Fruit fly (Drosophila melanogaster): ENCODE results near the gene CG7290.

CG7290 gene

dm6 chr3L:20220918-20221317, 15.1 kb upstream of the CG7290 start:
- TF ChIP-seq CG12155 (GFP tag; optimal IDR thresholded peaks at IDR 0.05) (peak; percentile 67), Dp (GFP tag; optimal IDR thresholded peaks at IDR 0.05) (peak; percentile 41), Myb (GFP tag; optimal IDR thresholded peaks at IDR 0.05) (peak; percentile 84), Scr (GFP tag; IDR thresholded peaks at IDR 0.05; ENCODE audit: partially characterized antibody) (no peak), CG8281 (tag; optimal IDR thresholded peaks at IDR 0.05) (no peak), CG16863 (GFP tag; optimal IDR thresholded peaks at IDR 0.05) (peak; percentile 55), E2f2 (GFP tag; IDR thresholded peaks at IDR 0.05) (peak; percentile 44), stwl (tag; optimal IDR thresholded peaks at IDR 0.05) (peak; percentile 6), BEAF-32 (GFP tag; optimal IDR thresholded peaks at IDR 0.05) (peak; percentile 30)

- no peak for TF ChIP-seq CG18764 (GFP tag; optimal IDR thresholded peaks at IDR 0.05)
- TF ChIP-seq CG13123 (GFP tag; optimal IDR thresholded peaks at IDR 0.05): no peak
- TF ChIP-seq sd (tag; optimal IDR thresholded peaks at IDR 0.05): peak; percentile 70
- peak; percentile 98 for TF ChIP-seq exex (tag; optimal IDR thresholded peaks at IDR 0.05)
Measured at dm6 chr3L:20220374-20220773, 14.5 kb upstream of the CG7290 start, which contains the start of gene CG6933. Gene CG6933, minus strand, starts transcription at chr3L:20220420.

DNA sequence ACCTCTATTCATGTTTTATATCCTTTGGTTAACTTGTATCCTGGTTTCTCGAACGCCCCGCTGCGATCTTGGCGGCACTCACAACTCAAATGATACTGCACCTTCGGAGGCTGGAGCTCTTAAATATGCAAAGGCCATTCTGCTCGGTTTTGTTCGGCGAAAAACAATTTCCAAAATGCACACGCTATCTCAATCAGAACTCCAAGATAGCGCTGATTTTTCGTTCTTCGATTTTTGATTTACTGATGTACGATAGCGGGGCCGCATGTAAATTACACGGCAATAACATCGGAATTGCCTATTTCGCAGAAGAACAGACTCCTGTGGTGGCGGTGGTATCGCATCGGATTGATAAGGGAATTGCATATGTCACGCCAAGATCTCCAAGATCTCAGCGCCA, 6.2 kb upstream of the CG7290 start, which contains the start of gene CG7017:
CG7017 (minus strand) TSS at position 101 of the 400 bp plus-strand sequence.
- TF ChIP-seq Oaz (GFP tag; IDR thresholded peaks at IDR 0.05) (no peak), Drgx (GFP tag; IDR thresholded peaks at IDR 0.05) (no peak), peb (GFP tag; IDR thresholded peaks at IDR 0.05) (no peak), kah (GFP tag; optimal IDR thresholded peaks at IDR 0.05) (no peak), CG12659 (GFP tag; optimal IDR thresholded peaks at IDR 0.05) (no peak), gcm2 (GFP tag; optimal IDR thresholded peaks at IDR 0.05) (no peak), CG17385 (GFP tag; optimal IDR thresholded peaks at IDR 0.05) (no peak), cas (GFP tag; IDR thresholded peaks at IDR 0.05) (no peak), Dad (GFP tag; optimal IDR thresholded peaks at IDR 0.05) (no peak), Six4 (GFP tag; optimal IDR thresholded peaks at IDR 0.05) (no peak), gt (GFP tag; IDR thresholded peaks at IDR 0.05) (no peak), Ets65A (GFP tag) (no peak), CrebB (tag; optimal IDR thresholded peaks at IDR 0.05) (no peak), toy (GFP tag; IDR thresholded peaks at IDR 0.05) (no peak), Side (GFP tag; optimal IDR thresholded peaks at IDR 0.05) (no peak), CG9215 (GFP tag; IDR thresholded peaks at IDR 0.05) (no peak), fd96Cb (tag; optimal IDR thresholded peaks at IDR 0.05) (no peak), pum (GFP tag; optimal IDR thresholded peaks at IDR 0.05) (no peak), gem (tag; optimal IDR thresholded peaks at IDR 0.05) (no peak)

DNA sequence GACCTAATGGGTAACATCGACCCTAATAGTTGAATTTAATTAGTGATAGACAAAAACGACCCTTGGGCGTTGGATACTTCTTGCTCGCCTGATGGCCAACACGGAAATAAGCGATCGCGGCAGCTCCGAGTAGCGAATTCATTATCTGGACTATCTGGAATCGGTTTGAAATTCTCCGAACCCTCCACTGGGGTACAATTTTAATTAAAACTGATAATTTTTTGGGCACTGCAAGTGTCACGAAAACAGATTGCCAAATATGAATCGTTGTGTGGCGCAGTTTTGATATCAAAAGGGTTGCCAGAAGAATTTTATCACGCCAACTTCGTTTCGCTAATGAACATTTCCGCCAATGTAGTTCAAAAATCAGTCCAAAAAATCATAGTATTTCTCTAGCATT, 4.0 kb upstream of the CG7290 start:
- TF ChIP-seq exex (tag; optimal IDR thresholded peaks at IDR 0.05): peak; percentile 72
- peak; percentile 20 for TF ChIP-seq sug (tag; optimal IDR thresholded peaks at IDR 0.05)
- no peak for TF ChIP-seq Adf1 (GFP tag; IDR thresholded peaks at IDR 0.05)
- TF ChIP-seq mirr (GFP tag; optimal IDR thresholded peaks at IDR 0.05): peak; percentile 76
- peak; percentile 24 for TF ChIP-seq sd (tag; optimal IDR thresholded peaks at IDR 0.05)

DNA sequence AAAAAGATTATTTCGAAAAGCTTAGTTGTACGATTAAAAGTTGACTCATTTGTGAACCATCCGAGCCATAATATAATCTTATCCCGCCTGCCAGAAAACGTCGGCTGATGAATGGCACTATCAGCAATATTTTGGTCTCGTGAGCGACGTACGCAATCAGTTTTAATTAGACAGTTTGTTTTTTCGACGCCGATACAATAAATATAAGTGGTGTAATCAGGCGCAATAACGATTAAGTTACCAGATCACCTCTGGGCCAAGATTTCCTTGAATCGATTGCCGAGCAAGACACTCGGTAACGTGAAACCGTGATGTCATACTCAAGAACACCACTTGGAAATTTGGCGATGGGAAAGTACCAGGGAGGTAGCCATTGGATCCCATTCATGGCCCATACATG, 3.2 kb upstream of the CG7290 start:
- TF ChIP-seq C15 (GFP tag; IDR thresholded peaks at IDR 0.05): no peak
- 0 out of 3 replicates have a peak, but pooled peaks have one; percentile 12 for TF ChIP-seq vnd (GFP tag; IDR thresholded peaks at IDR 0.05; ENCODE audit: partially characterized antibody)
- peak; percentile 74 for TF ChIP-seq gro (GFP tag; optimal IDR thresholded peaks at IDR 0.05)
- peak in 1 of 2 experiments; percentile 76 for TF ChIP-seq Pdp1 (GFP tag; optimal IDR thresholded peaks at IDR 0.05)
- peak; percentile 2 for TF ChIP-seq Med (GFP tag)
- TF ChIP-seq org-1 (GFP tag; optimal IDR thresholded peaks at IDR 0.05): no peak
- TF ChIP-seq GATAe (GFP tag; conservative IDR thresholded peaks at IDR 0.05): peak; percentile 59
- peak; percentile 37 for TF ChIP-seq caup (GFP tag; optimal IDR thresholded peaks at IDR 0.05; ENCODE audit: severe bottlenecking)
- TF ChIP-seq grn (GFP tag; optimal IDR thresholded peaks at IDR 0.05): peak; percentile 96
- TF ChIP-seq CG3726 (GFP tag; IDR thresholded peaks at IDR 0.05): no peak
- TF ChIP-seq exex (tag; optimal IDR thresholded peaks at IDR 0.05): peak; percentile 100
- no peak for TF ChIP-seq CG1529 (GFP tag; optimal IDR thresholded peaks at IDR 0.05)
- no peak for TF ChIP-seq CG17186 (GFP tag; optimal IDR thresholded peaks at IDR 0.05)

Measured in whole organism, embryonic.